Worm (Caenorhabditis elegans): ENCODE measurements around the gene kin-4.
A peak's percentile ranks its signal among the peaks of the same experiment; 100 is the strongest.
"Not testable (repeated sequence)": the region's sequence is repeated elsewhere in the genome, so short reads cannot be mapped to it uniquely, and the experiment has no call there.

DNA sequence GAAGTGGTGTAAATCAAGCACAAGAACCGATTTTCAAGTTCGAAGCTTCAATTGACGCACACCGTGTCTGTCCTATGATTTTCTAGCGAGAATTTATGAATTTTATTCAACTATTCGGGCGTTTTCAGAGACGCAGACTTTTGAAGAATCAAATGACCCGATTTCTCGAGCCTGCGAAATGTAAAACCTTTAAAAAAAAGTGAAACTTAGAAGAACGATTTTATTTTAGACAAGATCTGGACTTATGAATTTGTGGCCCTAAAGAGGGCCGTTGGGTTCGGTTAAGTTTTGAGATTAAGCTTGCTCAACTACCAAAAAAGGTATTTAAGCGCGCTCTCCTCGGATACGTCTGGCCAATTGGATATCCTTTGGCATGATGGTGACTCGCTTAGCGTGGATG lies 19.4 kb upstream of the kin-4 start:
- TF ChIP-seq hpl-2 (GFP tag; optimal IDR thresholded peaks at IDR 0.05); nhr-12 (tag; optimal IDR thresholded peaks at IDR 0.05); fkh-10 (GFP tag; optimal IDR thresholded peaks at IDR 0.05); zag-1 (tag; optimal IDR thresholded peaks at IDR 0.05); vab-15 (tag; optimal IDR thresholded peaks at IDR 0.05); lsy-2 (tag; optimal IDR thresholded peaks at IDR 0.05); nhr-71 (tag; optimal IDR thresholded peaks at IDR 0.05); efl-1 (optimal IDR thresholded peaks at IDR 0.05); C16A3.4 (tag; optimal IDR thresholded peaks at IDR 0.05); skn-1 (tag; optimal IDR thresholded peaks at IDR 0.05); dpl-1 (GFP tag; optimal IDR thresholded peaks at IDR 0.05); fkh-8 (tag; optimal IDR thresholded peaks at IDR 0.05): not testable (repeated sequence)
- peak in 1 of 2 experiments; percentile 21 for TF ChIP-seq efl-1 (GFP tag; optimal IDR thresholded peaks at IDR 0.05 in 1 of 2)
